4 worm cellular contexts compared by ENCODE assay signal in genomic region chrX:7033716-7034270, ce11.
A peak's percentile ranks its signal among the peaks of the same experiment; 100 is the strongest.
TF ChIP-seq lines count a peak whose summit lies in the region.

No protein-coding gene starts in this region.

TF ChIP-seq in whole organism, L1 larva, 84 proteins besides CTCF, POLR2A, EP300 and RAD21:
- no peak for TF ChIP-seq nhr-90 (tag; optimal IDR thresholded peaks at IDR 0.05; lab: Kevin White, UChicago; ENCODE audit: poor library complexity)
- TF ChIP-seq lin-14 (GFP tag; optimal IDR thresholded peaks at IDR 0.05; lab: Kevin White, UChicago), result peak; percentile 50
- no peak for TF ChIP-seq egl-13 (tag; optimal IDR thresholded peaks at IDR 0.05; lab: Kevin White, UChicago)
- peak; percentile 53 for TF ChIP-seq fkh-10 (GFP tag; optimal IDR thresholded peaks at IDR 0.05; lab: Kevin White, UChicago)

TF ChIP-seq in whole organism, L3 larva, 47 proteins besides CTCF, POLR2A, EP300 and RAD21:
- TF ChIP-seq fkh-10 (GFP tag; optimal IDR thresholded peaks at IDR 0.05; lab: Kevin White, UChicago), result peak; percentile 9
- TF ChIP-seq nhr-76 (tag; optimal IDR thresholded peaks at IDR 0.05; lab: Kevin White, UChicago), result no peak
- TF ChIP-seq lin-39 (tag; optimal IDR thresholded peaks at IDR 0.05; lab: Kevin White, UChicago), result peak; percentile 20
- TF ChIP-seq egl-5 (tag; optimal IDR thresholded peaks at IDR 0.05; lab: Kevin White, UChicago), result peak; percentile 10
- no peak for TF ChIP-seq mml-1 (tag; optimal IDR thresholded peaks at IDR 0.05; lab: Kevin White, UChicago)

TF ChIP-seq in whole organism, L4 larva, 104 proteins besides CTCF, POLR2A, EP300 and RAD21:
- no peak for TF ChIP-seq mep-1 (tag; optimal IDR thresholded peaks at IDR 0.05; lab: Kevin White, UChicago)
- peak in 1 of 2 experiments; percentile 96 for TF ChIP-seq unc-62 (GFP tag; optimal IDR thresholded peaks at IDR 0.05 in 1 of 2; lab: Kevin White, UChicago)
- TF ChIP-seq unc-62 (tag; optimal IDR thresholded peaks at IDR 0.05; lab: Kevin White, UChicago), result no peak
- peak; percentile 30 for TF ChIP-seq aha-1 (tag; lab: Kevin White, UChicago)

TF ChIP-seq in whole organism, mixed stage, embryonic, 35 proteins besides CTCF, POLR2A, EP300 and RAD21:
- TF ChIP-seq sem-2 (GFP tag; optimal IDR thresholded peaks at IDR 0.05; lab: Kevin White, UChicago) (no peak), ces-1 (GFP tag; optimal IDR thresholded peaks at IDR 0.05; lab: Kevin White, UChicago) (peak; percentile 47), nhr-2 (tag; optimal IDR thresholded peaks at IDR 0.05; lab: Kevin White, UChicago) (no peak), nhr-76 (tag; optimal IDR thresholded peaks at IDR 0.05; lab: Kevin White, UChicago) (no peak)

Comparison
In these comparisons a context has a peak if more than half of its experiments do, and no peak if none do; other contexts are left out.
1. Of the 29 proteins assayed by ChIP-seq in both whole organism, L4 larva and whole organism, L1 larva: peak only in whole organism, L4 larva: aha-1; only in whole organism, L1 larva: fkh-10; in both: none; in neither: 26; mixed calls (peak in some experiments, not most) for 1.